Fruit fly (Drosophila melanogaster) whole organism, embryonic: ENCODE measurements around the gene Hecw.

Experiments
- Aef1 ChIP-seq: fragments of 200-800 bp; sonication (Bioruptor generic); IDR thresholded peaks from 3 replicates; pipeline ENCODE4 v1.3.6; 2022; ENCODE audit warnings: missing biosample characterization, missing genetic modification characterization
- Atf3 ChIP-seq: fragments of 200-800 bp; sonication (Bioruptor generic); optimal IDR thresholded peaks from 3 replicates; lab custom pipeline; 2016; ENCODE audit warnings: missing biosample characterization, missing genetic modification characterization
- Atf6 ChIP-seq: fragments of 200-800 bp; sonication (Bioruptor generic); IDR thresholded peaks from 2 replicates; pipeline ENCODE4 v1.3.6; 2022; ENCODE audit warnings: missing biosample characterization, missing genetic modification characterization
- Bdp1 ChIP-seq: fragments of 200-800 bp; sonication (Bioruptor generic); optimal IDR thresholded peaks from 3 replicates; lab custom pipeline; 2016; ENCODE audit warnings: missing biosample characterization, missing genetic modification characterization
- CG11456 ChIP-seq: fragments of 200-800 bp; sonication (Bioruptor generic); IDR thresholded peaks from 3 replicates; pipeline ENCODE4 v1.3.6; 2022; ENCODE audit warnings: missing biosample characterization, missing genetic modification characterization
- CG11504 ChIP-seq: fragments of 200-800 bp; sonication (Bioruptor generic); optimal IDR thresholded peaks from 3 replicates; lab custom pipeline; 2019; ENCODE audit warnings: missing biosample characterization, mild to moderate bottlenecking, missing genetic modification characterization, moderate library complexity
- CG12659 ChIP-seq: fragments of 200-800 bp; sonication (Bioruptor generic); optimal IDR thresholded peaks from 3 replicates; lab custom pipeline; 2017; ENCODE audit warnings: mild to moderate bottlenecking, missing biosample characterization, missing genetic modification reagents, missing genetic modification characterization
- CG12744 ChIP-seq: fragments of 200-800 bp; sonication (Bioruptor generic); optimal IDR thresholded peaks from 2 replicates; lab custom pipeline; 2016; ENCODE audit warnings: missing biosample characterization, missing genetic modification characterization
- CG15514 ChIP-seq: fragments of 200-800 bp; sonication (Bioruptor generic); optimal IDR thresholded peaks from 3 replicates; lab custom pipeline; 2017; ENCODE audit warnings: missing biosample characterization, missing genetic modification characterization, mild to moderate bottlenecking, moderate library complexity, missing genetic modification reagents
- CG1647 ChIP-seq: fragments of 200-800 bp; sonication (Bioruptor generic); optimal IDR thresholded peaks from 3 replicates; lab custom pipeline; 2016; ENCODE audit warnings: missing biosample characterization, missing genetic modification characterization
- CG17612 ChIP-seq: fragments of 200-800 bp; sonication (Bioruptor generic); IDR thresholded peaks from 2 replicates; pipeline ENCODE4 v1.3.6; 2022; ENCODE audit warnings: missing biosample characterization, missing genetic modification characterization
- CG30403 ChIP-seq: fragments of 200-800 bp; sonication (Bioruptor generic); optimal IDR thresholded peaks from 3 replicates; lab custom pipeline; 2016; ENCODE audit warnings: missing biosample characterization, missing genetic modification characterization
- CG32772 ChIP-seq: fragments of 200-800 bp; sonication (Bioruptor generic); IDR thresholded peaks from 2 replicates; pipeline ENCODE4 v1.3.6; 2022; ENCODE audit warnings: missing biosample characterization, missing genetic modification characterization
- CG34422 ChIP-seq: fragments of 200-800 bp; sonication (Bioruptor generic); IDR thresholded peaks from 3 replicates; pipeline ENCODE4 v1.3.6; 2022; ENCODE audit warnings: missing biosample characterization, missing genetic modification characterization
- CG6175 ChIP-seq: fragments of 200-800 bp; sonication (Bioruptor generic); IDR thresholded peaks from 3 replicates; pipeline ENCODE4 v1.3.6; 2022; ENCODE audit warnings: missing biosample characterization, missing genetic modification characterization
- CG7556 ChIP-seq: fragments of 200-800 bp; sonication (Bioruptor generic); optimal IDR thresholded peaks from 2 replicates; lab custom pipeline; 2017; ENCODE audit warnings: missing biosample characterization, mild to moderate bottlenecking, missing genetic modification characterization
- CG9797 ChIP-seq: fragments of 200-800 bp; sonication (Bioruptor generic); optimal IDR thresholded peaks from 3 replicates; lab custom pipeline; 2018; ENCODE audit warnings: missing biosample characterization, mild to moderate bottlenecking, missing genetic modification characterization
- CG9876 ChIP-seq: fragments of 200-800 bp; sonication (Bioruptor generic); optimal IDR thresholded peaks from 2 replicates; lab custom pipeline; 2016; ENCODE audit warnings: missing biosample characterization, missing genetic modification characterization
- Camta ChIP-seq: fragments of 200-800 bp; sonication (Bioruptor generic); optimal IDR thresholded peaks from 2 replicates; lab custom pipeline; 2016; ENCODE audit warnings: missing biosample characterization, missing genetic modification characterization
- E2f2 ChIP-seq: fragments of 200-800 bp; sonication (Bioruptor generic); IDR thresholded peaks from 2 replicates; pipeline ENCODE4 v1.3.6; 2022; ENCODE audit warnings: missing biosample characterization, missing genetic modification characterization
- Ets97D ChIP-seq: fragments of 200-800 bp; sonication (Bioruptor generic); optimal IDR thresholded peaks from 3 replicates; lab custom pipeline; 2016; ENCODE audit warnings: missing biosample characterization, missing genetic modification characterization
- Gsc ChIP-seq: fragments of 200-800 bp; sonication (Bioruptor generic); IDR thresholded peaks from 2 replicates; pipeline ENCODE4 v1.3.6; 2022; ENCODE audit warnings: missing biosample characterization, missing genetic modification characterization
- HLHmδ ChIP-seq: fragments of 200-800 bp; sonication (Bioruptor generic); optimal IDR thresholded peaks from 2 replicates; lab custom pipeline; 2018; ENCODE audit warnings: missing biosample characterization, mild to moderate bottlenecking, missing genetic modification characterization, moderate library complexity
- Hmr ChIP-seq: fragments of 200-800 bp; sonication (Bioruptor generic); optimal IDR thresholded peaks from 3 replicates; lab custom pipeline; 2017; ENCODE audit warnings: mild to moderate bottlenecking, missing biosample characterization, missing genetic modification reagents, missing genetic modification characterization
- Hr51 ChIP-seq, 2 experiments: fragments of 200-800 bp; sonication (Bioruptor generic); optimal IDR thresholded peaks; 2 replicates in 1 of 2; 3 replicates in 1 of 2; lab custom pipeline; 2016 to 2018; ENCODE audit warnings: missing biosample characterization in 2 of 2, missing genetic modification characterization in 2 of 2, mild to moderate bottlenecking in 1 of 2, moderate library complexity in 1 of 2
- Meics ChIP-seq: fragments of 200-800 bp; sonication (Bioruptor generic); optimal IDR thresholded peaks from 2 replicates; lab custom pipeline; 2017; ENCODE audit warnings: missing biosample characterization, mild to moderate bottlenecking, missing genetic modification characterization
- Mes4 ChIP-seq: fragments of 200-800 bp; sonication (Bioruptor generic); optimal IDR thresholded peaks from 2 replicates; lab custom pipeline; 2016; ENCODE audit warnings: missing biosample characterization, missing genetic modification characterization
- Myb ChIP-seq: fragments of 200-800 bp; sonication (Bioruptor generic); optimal IDR thresholded peaks from 2 replicates; lab custom pipeline; 2016; ENCODE audit warnings: missing biosample characterization, missing genetic modification characterization
- NC2β ChIP-seq: fragments of 200-800 bp; sonication (Bioruptor generic); optimal IDR thresholded peaks from 2 replicates; lab custom pipeline; 2016; ENCODE audit warnings: missing biosample characterization, missing genetic modification characterization
- Opbp ChIP-seq: fragments of 200-800 bp; sonication (Bioruptor generic); IDR thresholded peaks from 3 replicates; pipeline ENCODE4 v1.3.6; 2022; ENCODE audit warnings: missing biosample characterization, missing genetic modification characterization; ENCODE audit not compliant: partially characterized antibody
- Six4 ChIP-seq: fragments of 200-800 bp; sonication (Bioruptor generic); optimal IDR thresholded peaks from 2 replicates; lab custom pipeline; 2016; ENCODE audit warnings: missing biosample characterization, missing genetic modification characterization
- Xbp1 ChIP-seq: fragments of 200-800 bp; sonication (Bioruptor generic); optimal IDR thresholded peaks from 3 replicates; lab custom pipeline; 2016; ENCODE audit warnings: missing biosample characterization, mild to moderate bottlenecking, missing genetic modification characterization
- az2 ChIP-seq: fragments of 200-800 bp; sonication (Bioruptor generic); optimal IDR thresholded peaks from 3 replicates; lab custom pipeline; 2016; ENCODE audit warnings: missing biosample characterization, missing genetic modification characterization
- dan ChIP-seq: fragments of 200-800 bp; sonication (Bioruptor generic); IDR thresholded peaks from 2 replicates; pipeline ENCODE4 v1.3.6; 2022; ENCODE audit warnings: missing biosample characterization, missing genetic modification characterization
- esg ChIP-seq: fragments of 200-800 bp; sonication (Bioruptor generic); conservative IDR thresholded peaks from 2 replicates; pipeline ENCODE4 v1.3.6; 2022; ENCODE audit warnings: missing biosample characterization, missing genetic modification characterization
- ewg ChIP-seq: fragments of 200-800 bp; sonication (Bioruptor generic); optimal IDR thresholded peaks from 3 replicates; lab custom pipeline; 2017; ENCODE audit warnings: mild to moderate bottlenecking, missing biosample characterization, missing genetic modification reagents, missing genetic modification characterization
- fd102C ChIP-seq: fragments of 200-800 bp; sonication (Bioruptor generic); optimal IDR thresholded peaks from 2 replicates; lab custom pipeline; 2018; ENCODE audit warnings: missing biosample characterization, mild to moderate bottlenecking, missing genetic modification characterization, moderate library complexity
- fd64A ChIP-seq: fragments of 200-800 bp; sonication (Bioruptor generic); optimal IDR thresholded peaks from 3 replicates; lab custom pipeline; 2018; ENCODE audit warnings: missing biosample characterization, mild to moderate bottlenecking, missing genetic modification characterization
- hbn ChIP-seq: fragments of 200-800 bp; sonication (Bioruptor generic); IDR thresholded peaks from 2 replicates; pipeline ENCODE4 v1.3.6; 2022; ENCODE audit warnings: missing biosample characterization, missing genetic modification characterization; ENCODE audit not compliant: partially characterized antibody
- lola ChIP-seq, 3 experiments: fragments of >200 bp in 2 of 3; fragments of 200-800 bp in 1 of 3; sonication (Bioruptor generic) in 1 of 3; optimal IDR thresholded peaks; 2 replicates each; lab custom pipeline; 2017 to 2019; ENCODE audit warnings: missing biosample characterization in 3 of 3, missing genetic modification characterization in 3 of 3, mild to moderate bottlenecking in 1 of 3, moderate library complexity in 1 of 3
- nom ChIP-seq: fragments of 200-800 bp; sonication (Bioruptor generic); optimal IDR thresholded peaks from 2 replicates; lab custom pipeline; 2017; ENCODE audit warnings: missing biosample characterization, missing genetic modification characterization, mild to moderate bottlenecking, moderate library complexity, missing genetic modification reagents
- onecut ChIP-seq: fragments of 200-800 bp; sonication (Bioruptor generic); IDR thresholded peaks from 2 replicates; pipeline ENCODE4 v1.3.6; 2022; ENCODE audit warnings: missing biosample characterization, missing genetic modification characterization
- pb ChIP-seq: fragments of 200-800 bp; sonication (Bioruptor generic); optimal IDR thresholded peaks from 3 replicates; lab custom pipeline; 2016; ENCODE audit warnings: missing biosample characterization, missing genetic modification characterization
- pzg ChIP-seq: fragments of 200-800 bp; sonication (Bioruptor generic); optimal IDR thresholded peaks from 3 replicates; lab custom pipeline; 2018; ENCODE audit warnings: missing biosample characterization, mild to moderate bottlenecking, missing genetic modification characterization, moderate library complexity
- ranshi ChIP-seq: fragments of 200-800 bp; sonication (Bioruptor generic); IDR thresholded peaks from 2 replicates; pipeline ENCODE4 v1.3.6; 2022; ENCODE audit warnings: missing biosample characterization, missing genetic modification characterization
- ssp ChIP-seq: fragments of 200-800 bp; sonication (Bioruptor generic); IDR thresholded peaks from 2 replicates; pipeline ENCODE4 v1.3.6; 2022; ENCODE audit warnings: missing biosample characterization, missing genetic modification characterization
- tup ChIP-seq: fragments of 200-800 bp; sonication (Bioruptor generic); optimal IDR thresholded peaks from 2 replicates; lab custom pipeline; 2016; ENCODE audit warnings: missing biosample characterization, mild to moderate bottlenecking, missing genetic modification characterization, moderate library complexity
- yki ChIP-seq: fragments of >200 bp; optimal IDR thresholded peaks from 3 replicates; lab custom pipeline; 2018
- zen2 ChIP-seq: fragments of 200-800 bp; sonication (Bioruptor generic); IDR thresholded peaks from 3 replicates; pipeline ENCODE4 v1.3.6; 2022; ENCODE audit warnings: missing biosample characterization, missing genetic modification characterization; ENCODE audit not compliant: partially characterized antibody
- zfh1 ChIP-seq: fragments of 200-800 bp; sonication (Bioruptor generic); IDR thresholded peaks from 3 replicates; pipeline ENCODE4 v1.3.6; 2022; ENCODE audit warnings: missing biosample characterization, missing genetic modification characterization

The Hecw gene

DNA sequence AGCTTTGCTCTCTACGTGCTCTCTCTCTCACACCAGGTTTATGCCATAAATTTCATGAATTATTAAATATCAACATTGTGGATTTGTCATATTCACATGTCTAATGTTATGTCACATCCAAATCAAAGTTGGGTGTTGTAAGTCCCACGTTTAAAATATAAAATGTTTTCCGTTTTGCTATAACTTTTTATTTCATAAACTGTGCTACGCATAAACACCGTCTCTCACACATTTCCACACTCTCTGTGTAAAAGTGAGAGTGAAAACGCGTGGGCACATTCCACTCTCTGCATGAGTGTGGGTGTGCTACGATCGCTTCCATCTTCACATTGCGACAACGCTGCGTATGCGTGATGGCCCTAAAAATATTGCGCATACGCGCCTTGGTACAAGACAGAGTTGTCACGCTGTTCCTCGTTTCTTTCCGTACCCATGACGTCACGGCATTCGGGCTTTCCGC is 32.0 kb downstream of the Hecw start (continued):
- TF ChIP-seq CG12659 (GFP tag; lab: Kevin White, UChicago) (peak; percentile 98), CG30403 (peak; percentile 96), Xbp1 (peak; percentile 95), CG7556 (GFP tag; lab: Kevin White, UChicago) (peak; percentile 96), fd102C (GFP tag; lab: Kevin White, UChicago) (peak; percentile 60), esg (GFP tag; lab: Robert Waterston, UW) (peak; percentile 88), CG9797 (GFP tag; lab: Kevin White, UChicago) (peak; percentile 46), Atf6 (GFP tag; lab: Robert Waterston, UW) (peak; percentile 98), yki (no peak), E2f2 (GFP tag; lab: Robert Waterston, UW) (peak; percentile 83), Opbp (no peak), ewg (GFP tag; lab: Kevin White, UChicago) (peak; percentile 86), NC2β (GFP tag; lab: Kevin White, UChicago) (peak; percentile 86), nom (peak; percentile 77), Hr51 (GFP tag; optimal IDR thresholded peaks at IDR 0.05; lab: Kevin White, UChicago) (peak; percentile 91 to 99), tup (GFP tag; lab: Kevin White, UChicago) (peak; percentile 91), Bdp1 (GFP tag; lab: Kevin White, UChicago) (peak; percentile 86), Mes4 (GFP tag; lab: Kevin White, UChicago) (peak; percentile 93), Myb (GFP tag; lab: Kevin White, UChicago) (peak; percentile 82), zen2 (GFP tag; lab: Robert Waterston, UW) (no peak), Hmr (GFP tag; lab: Kevin White, UChicago) (peak; percentile 98), fd64A (GFP tag; lab: Kevin White, UChicago) (peak; percentile 96), CG17612 (GFP tag; lab: Robert Waterston, UW) (peak; percentile 69), CG15514 (GFP tag; lab: Kevin White, UChicago) (peak; percentile 95), Atf3 (GFP tag; lab: Kevin White, UChicago) (peak; percentile 81), CG32772 (peak; percentile 81), CG9876 (GFP tag; lab: Kevin White, UChicago) (peak; percentile 86), HLHmδ (GFP tag; lab: Kevin White, UChicago) (no peak), Ets97D (GFP tag; lab: Kevin White, UChicago) (peak; percentile 75), hbn (GFP tag; lab: Robert Waterston, UW) (no peak), pb (GFP tag; lab: Kevin White, UChicago) (peak; percentile 91), CG11504 (peak; percentile 96), CG6175 (GFP tag; lab: Robert Waterston, UW) (peak; percentile 90), CG11456 (GFP tag; lab: Robert Waterston, UW) (peak; percentile 95), ssp (GFP tag; lab: Robert Waterston, UW) (peak; percentile 67), CG34422 (GFP tag; lab: Robert Waterston, UW) (peak; percentile 95), ranshi (GFP tag; lab: Robert Waterston, UW) (peak; percentile 94), dan (GFP tag; lab: Robert Waterston, UW) (no peak), zfh1 (GFP tag; lab: Robert Waterston, UW) (peak; percentile 90), lola (GFP tag; optimal IDR thresholded peaks at IDR 0.05; lab: Kevin White, UChicago) (peak in 1 of 3 experiments; percentile 74), CG1647 (GFP tag; lab: Kevin White, UChicago) (peak; percentile 95), az2 (GFP tag; lab: Kevin White, UChicago) (peak; percentile 92), CG12744 (GFP tag; lab: Kevin White, UChicago) (peak; percentile 97), Aef1 (GFP tag; lab: Robert Waterston, UW) (peak; percentile 89), Six4 (GFP tag; lab: Kevin White, UChicago) (peak; percentile 93), pzg (GFP tag; lab: Kevin White, UChicago) (peak; percentile 32), Gsc (no peak), onecut (GFP tag; lab: Robert Waterston, UW) (peak; percentile 94), Meics (peak; percentile 99), Camta (GFP tag; lab: Kevin White, UChicago) (peak; percentile 95)
